Fruit fly (Drosophila melanogaster) whole organism: ENCODE data around the gene CG14262.

Experiments
- CG8478 ChIP-seq: fragments of >200 bp; optimal IDR thresholded peaks from 2 replicates; lab custom pipeline; 2018; ENCODE audit warnings: inconsistent platforms
- EcR ChIP-seq, 2 experiments: fragments of >200 bp; optimal IDR thresholded peaks; 2 replicates each; lab custom pipeline; 2017; ENCODE audit warnings: missing biosample characterization in 2 of 2, missing genetic modification characterization in 2 of 2, missing genetic modification reagents in 2 of 2
- psq ChIP-seq: fragments of >200 bp; optimal IDR thresholded peaks from 2 replicates; lab custom pipeline; 2017
- usp ChIP-seq: fragments of >200 bp; optimal IDR thresholded peaks from 2 replicates; lab custom pipeline; 2017; ENCODE audit warnings: missing biosample characterization, missing genetic modification characterization, mixed read lengths

DNA sequence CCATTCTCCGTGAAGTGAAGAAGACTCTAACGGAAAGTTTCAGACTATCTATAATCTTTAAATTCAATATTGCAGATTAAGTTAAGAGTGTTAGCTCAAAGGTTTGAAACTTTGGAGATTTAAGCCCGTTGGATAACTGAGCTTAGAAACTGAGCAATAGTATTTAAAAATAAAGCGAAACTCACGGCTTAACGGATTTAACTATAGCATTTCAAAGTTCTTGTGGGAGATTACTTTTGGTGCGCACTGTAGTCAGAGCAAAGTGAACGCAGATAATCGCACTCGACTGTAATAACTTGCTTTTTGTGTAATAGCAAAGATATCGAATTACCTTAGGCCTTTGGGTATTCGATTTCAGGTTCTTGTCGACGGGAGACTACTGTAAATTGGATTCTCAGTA, 17.1 kb upstream of the CG14262 start, which contains the start of gene mrt:
- no peak for TF ChIP-seq psq (lab: Kevin White, UChicago)
- TF ChIP-seq usp, result no peak
- TF ChIP-seq CG8478 (lab: Kevin White, UChicago), result no peak
- TF ChIP-seq EcR (GFP tag; optimal IDR thresholded peaks at IDR 0.05; lab: Kevin White, UChicago), result no peak
